Fruit fly (Drosophila melanogaster): ENCODE results near the gene neb.

DNA sequence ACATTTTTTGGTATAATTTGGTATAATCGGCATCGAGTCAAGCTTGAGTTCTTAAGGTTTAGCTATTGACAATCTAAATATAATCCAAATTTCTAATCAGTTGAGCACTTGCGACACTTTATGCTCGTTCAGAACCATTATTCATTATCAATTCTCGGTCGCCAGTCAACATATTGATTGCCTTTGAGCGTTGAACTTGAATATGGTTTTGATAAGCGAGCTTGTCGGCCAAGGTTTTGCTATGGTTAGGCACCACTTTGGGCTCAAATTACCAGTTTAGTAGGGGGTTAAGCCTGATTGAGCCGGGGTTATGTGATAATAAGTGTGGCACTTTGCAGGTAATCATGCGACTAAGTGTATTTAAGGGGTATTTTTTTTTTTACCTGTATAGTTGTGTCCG lies 1.2 kb upstream of the neb start:
- no peak for TF ChIP-seq CG8478 (optimal IDR thresholded peaks at IDR 0.05)
- no peak for TF ChIP-seq CTCF (optimal IDR thresholded peaks at IDR 0.05)

Measured in S2 (cell line).